Fruit fly (Drosophila melanogaster): Measurements from ENCODE around the gene btl.

btl gene

DNA sequence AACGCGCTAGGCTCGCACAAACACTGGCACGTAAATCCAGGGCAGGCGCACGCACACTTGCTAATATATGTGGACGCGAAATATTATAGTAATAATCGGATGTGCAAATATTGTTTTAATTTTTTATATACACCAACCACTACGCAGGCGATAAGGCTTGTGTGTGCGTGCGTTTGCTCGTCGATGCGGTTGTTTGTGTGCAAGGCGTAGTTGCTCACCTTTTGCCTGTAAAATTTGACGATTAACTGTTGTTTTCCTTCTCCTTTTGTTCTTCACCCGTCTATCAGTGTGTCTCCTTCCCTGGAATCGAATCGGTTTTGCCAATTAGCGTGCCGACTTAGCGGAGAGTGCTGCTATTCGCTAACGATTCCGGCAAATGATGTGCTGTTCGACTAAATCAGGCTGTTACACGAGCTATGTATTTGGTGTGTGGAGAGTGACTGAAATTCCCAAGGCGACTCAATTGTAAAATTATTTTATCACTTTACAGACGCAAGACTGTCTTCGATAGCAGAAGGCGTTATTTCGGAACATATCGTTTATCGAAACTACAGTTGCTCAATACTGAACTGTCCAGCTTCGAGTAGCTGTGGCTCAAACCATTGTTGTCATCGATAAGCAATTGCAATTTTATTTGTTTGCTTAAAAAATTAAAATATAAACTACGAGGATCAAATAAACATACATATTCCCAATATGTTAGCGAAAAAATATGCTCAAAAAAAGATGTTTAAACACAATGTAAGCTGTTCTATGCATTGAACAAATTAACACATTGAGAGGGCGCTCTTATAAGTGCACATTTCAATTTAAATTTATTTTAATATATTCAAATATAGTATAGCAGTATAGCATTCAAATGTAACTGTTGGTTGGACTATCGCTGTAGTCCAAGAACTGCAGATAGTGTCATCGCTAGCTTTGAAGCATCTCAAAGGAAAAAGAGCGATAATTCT lies 44.1 kb upstream of the btl start, which contains the start of the genes CG6650 and endos (continued):
- peak; percentile 50 for TF ChIP-seq Dp (GFP tag; optimal IDR thresholded peaks at IDR 0.05)
- peak; percentile 47 for TF ChIP-seq Rfx (GFP tag; IDR thresholded peaks at IDR 0.05)
- peak; percentile 30 for TF ChIP-seq Meics (GFP tag; optimal IDR thresholded peaks at IDR 0.05)
- TF ChIP-seq Xrp1 (GFP tag; IDR thresholded peaks at IDR 0.05), result 0 out of 2 replicates have a peak, but pooled peaks have one; percentile 5
- TF ChIP-seq CG3065 (GFP tag; optimal IDR thresholded peaks at IDR 0.05), result no peak
- TF ChIP-seq Kr (GFP tag; optimal IDR thresholded peaks at IDR 0.05), result no peak
- peak; percentile 16 for TF ChIP-seq Max (GFP tag; optimal IDR thresholded peaks at IDR 0.05)
- TF ChIP-seq C15 (GFP tag; IDR thresholded peaks at IDR 0.05), result no peak
- TF ChIP-seq CG9817 (tag; optimal IDR thresholded peaks at IDR 0.05), result peak; percentile 48
- TF ChIP-seq Dip3 (GFP tag; optimal IDR thresholded peaks at IDR 0.05), result peak; percentile 5
- peak; percentile 68 for TF ChIP-seq CG7928 (GFP tag; optimal IDR thresholded peaks at IDR 0.05)
- peak; percentile 13 for TF ChIP-seq CG10654 (GFP tag; optimal IDR thresholded peaks at IDR 0.05)
- TF ChIP-seq CG17385 (GFP tag; optimal IDR thresholded peaks at IDR 0.05), result peak; percentile 24
- TF ChIP-seq bigmax (GFP tag; optimal IDR thresholded peaks at IDR 0.05), result no peak
- peak; percentile 44 for TF ChIP-seq CG13894 (tag; optimal IDR thresholded peaks at IDR 0.05)
- peak; percentile 46 to 96 for TF ChIP-seq insv (GFP tag; optimal IDR thresholded peaks at IDR 0.05)
- TF ChIP-seq CG34224 (GFP tag; IDR thresholded peaks at IDR 0.05; ENCODE audit: partially characterized antibody), result peak; percentile 66; the same call in 2 of the 3 replicates
- peak; percentile 40 for TF ChIP-seq Abd-B (GFP tag; optimal IDR thresholded peaks at IDR 0.05)
- TF ChIP-seq CG10543 (GFP tag; optimal IDR thresholded peaks at IDR 0.05), result peak; percentile 84
- TF ChIP-seq ATbp (GFP tag; optimal IDR thresholded peaks at IDR 0.05), result no peak
- 0 out of 2 replicates have a peak, but pooled peaks have one; percentile 24 for TF ChIP-seq ssp (GFP tag; IDR thresholded peaks at IDR 0.05)
- peak; percentile 39 for TF ChIP-seq her (GFP tag; optimal IDR thresholded peaks at IDR 0.05)
- peak; percentile 75 for TF ChIP-seq sens (GFP tag)
- TF ChIP-seq p53 (GFP tag; optimal IDR thresholded peaks at IDR 0.05), result no peak
- no peak for TF ChIP-seq jing (GFP tag; optimal IDR thresholded peaks at IDR 0.05)
- peak; percentile 59 for TF ChIP-seq Elba2 (GFP tag; optimal IDR thresholded peaks at IDR 0.05)
- TF ChIP-seq CG3281 (GFP tag; optimal IDR thresholded peaks at IDR 0.05), result peak; percentile 47
- peak; percentile 54 for TF ChIP-seq vvl (GFP tag; IDR thresholded peaks at IDR 0.05)
- TF ChIP-seq Oaz (GFP tag; IDR thresholded peaks at IDR 0.05), result no peak
- no peak for TF ChIP-seq scrt (GFP tag; optimal IDR thresholded peaks at IDR 0.05)
- TF ChIP-seq Hr3 (GFP tag; optimal IDR thresholded peaks at IDR 0.05), result peak; percentile 8
- TF ChIP-seq CG15601 (tag; optimal IDR thresholded peaks at IDR 0.05), result peak; percentile 51
- TF ChIP-seq MBD-R2 (GFP tag; IDR thresholded peaks at IDR 0.05), result peak; percentile 34
- peak; percentile 74 for TF ChIP-seq stwl (tag; optimal IDR thresholded peaks at IDR 0.05)
- TF ChIP-seq chif (GFP tag; optimal IDR thresholded peaks at IDR 0.05), result no peak
- peak; percentile 3 for TF ChIP-seq Fer3 (tag; optimal IDR thresholded peaks at IDR 0.05)
- peak; percentile 67 for TF ChIP-seq sug (tag; optimal IDR thresholded peaks at IDR 0.05)
- TF ChIP-seq az2 (GFP tag; optimal IDR thresholded peaks at IDR 0.05), result peak; percentile 14
- TF ChIP-seq fd64A (GFP tag; optimal IDR thresholded peaks at IDR 0.05), result no peak
- no peak for TF ChIP-seq otp (GFP tag; IDR thresholded peaks at IDR 0.05)
- peak; percentile 7 for TF ChIP-seq Deaf1 (tag; optimal IDR thresholded peaks at IDR 0.05)
- TF ChIP-seq CG7839 (tag; optimal IDR thresholded peaks at IDR 0.05), result peak; percentile 40
- TF ChIP-seq CG4328 (GFP tag; optimal IDR thresholded peaks at IDR 0.05), result peak; percentile 66
- peak in 1 of 2 experiments; percentile 17 for TF ChIP-seq Hr51 (GFP tag; optimal IDR thresholded peaks at IDR 0.05)
- TF ChIP-seq CG8388 (GFP tag; optimal IDR thresholded peaks at IDR 0.05), result peak; percentile 79
- TF ChIP-seq CG5245 (GFP tag; optimal IDR thresholded peaks at IDR 0.05), result no peak
- peak; percentile 49 for TF ChIP-seq CG15479 (GFP tag; optimal IDR thresholded peaks at IDR 0.05)
- TF ChIP-seq CG8944 (GFP tag; optimal IDR thresholded peaks at IDR 0.05), result no peak
